Fruit fly (Drosophila melanogaster): ENCODE measurements around the gene Rala.

- TF ChIP-seq usp (GFP tag; optimal IDR thresholded peaks at IDR 0.05) (no peak), CG8478 (optimal IDR thresholded peaks at IDR 0.05) (no peak), pan (optimal IDR thresholded peaks at IDR 0.05) (no peak)
Observed at dm6 chrX:3677156-3677846, 42.1 kb downstream of the Rala start.

Measured in whole organism.